Fruit fly (Drosophila melanogaster) whole organism, wandering third instar larva: ENCODE results near the gene faf.

ENCODE experiments used
- Abd-B ChIP-seq: fragments of >200 bp; optimal IDR thresholded peaks from 2 replicates; lab custom pipeline; 2017; ENCODE audit warnings: missing biosample characterization, missing genetic modification characterization
- CG9705 ChIP-seq: fragments of 200-800 bp; sonication (Bioruptor generic); optimal IDR thresholded peaks from 2 replicates; lab custom pipeline; 2018; ENCODE audit warnings: missing biosample characterization, mild to moderate bottlenecking, missing genetic modification characterization
- CrebA ChIP-seq: fragments of 200-800 bp; sonication (Bioruptor generic); optimal IDR thresholded peaks from 2 replicates; lab custom pipeline; 2016; ENCODE audit warnings: missing biosample characterization, mild to moderate bottlenecking, missing genetic modification characterization, borderline replicate concordance
- Dfd ChIP-seq: fragments of >200 bp; optimal IDR thresholded peaks from 2 replicates; lab custom pipeline; 2017; ENCODE audit warnings: missing biosample characterization, missing genetic modification characterization
- Dif ChIP-seq: fragments of 200-275, 200-300 bp; sonication (Bioruptor generic); optimal IDR thresholded peaks from 2 replicates; lab custom pipeline; 2018; ENCODE audit warnings: missing biosample characterization, missing genetic modification characterization; ENCODE audit not compliant: partially characterized antibody
- GATAd ChIP-seq: sonication (Bioruptor generic); optimal IDR thresholded peaks from 2 replicates; lab custom pipeline; 2016; ENCODE audit warnings: missing biosample characterization, missing genetic modification characterization
- HLH106 ChIP-seq: fragments of 200-800 bp; optimal IDR thresholded peaks from 3 replicates; lab custom pipeline; 2019; ENCODE audit warnings: missing biosample characterization, mild to moderate bottlenecking, missing genetic modification characterization, moderate library complexity
- Hnf4 ChIP-seq: fragments of 200-800 bp; sonication (Bioruptor generic); optimal IDR thresholded peaks from 2 replicates; lab custom pipeline; 2016; ENCODE audit warnings: missing biosample characterization, mild to moderate bottlenecking, missing genetic modification characterization
- Hr83 ChIP-seq: fragments of 200-300 bp; sonication (Bioruptor generic); optimal IDR thresholded peaks from 2 replicates; lab custom pipeline; 2016; ENCODE audit warnings: missing biosample characterization, mild to moderate bottlenecking, missing genetic modification characterization, moderate library complexity; ENCODE audit not compliant: poor library complexity, severe bottlenecking
- Jra ChIP-seq: sonication (Bioruptor generic); optimal IDR thresholded peaks from 2 replicates; lab custom pipeline; 2016; ENCODE audit warnings: missing biosample characterization, missing genetic modification characterization
- Mio ChIP-seq: sonication (Bioruptor generic); optimal IDR thresholded peaks from 2 replicates; lab custom pipeline; 2016; ENCODE audit warnings: missing biosample characterization, missing genetic modification characterization
- Myc ChIP-seq: fragments of >200 bp; optimal IDR thresholded peaks from 2 replicates; lab custom pipeline; 2017
- N ChIP-seq: fragments of >200 bp; optimal IDR thresholded peaks from 2 replicates; lab custom pipeline; 2018; ENCODE audit warnings: missing biosample characterization, missing external identifiers, missing genetic modification characterization
- OdsH ChIP-seq: fragments of 200-800 bp; sonication (Bioruptor generic); optimal IDR thresholded peaks from 2 replicates; lab custom pipeline; 2016; ENCODE audit warnings: missing biosample characterization, mild to moderate bottlenecking, missing genetic modification characterization
- Rel ChIP-seq, 2 experiments: fragments of 200-800 bp; sonication (Bioruptor generic) in 1 of 2; optimal IDR thresholded peaks; 2 replicates in 1 of 2; 3 replicates in 1 of 2; lab custom pipeline; 2016 to 2019; ENCODE audit warnings: mild to moderate bottlenecking in 2 of 2, missing biosample characterization in 2 of 2, missing genetic modification characterization in 2 of 2, moderate library complexity in 1 of 2
- Sp1 ChIP-seq: fragments of 200-800 bp; sonication (Bioruptor generic); optimal IDR thresholded peaks from 3 replicates; lab custom pipeline; 2019; ENCODE audit warnings: missing biosample characterization, mild to moderate bottlenecking, missing genetic modification characterization, moderate library complexity
- Vsx2 ChIP-seq: fragments of 200-300, 225-300 bp; sonication (Bioruptor generic); optimal IDR thresholded peaks from 2 replicates; lab custom pipeline; 2018; ENCODE audit warnings: missing biosample characterization, missing genetic modification characterization; ENCODE audit not compliant: partially characterized antibody
- br ChIP-seq: fragments of 200-800 bp; sonication (Bioruptor generic); optimal IDR thresholded peaks from 2 replicates; lab custom pipeline; 2016; ENCODE audit warnings: missing biosample characterization, missing genetic modification characterization
- brk ChIP-seq: fragments of 200-800 bp; sonication (Bioruptor generic); optimal IDR thresholded peaks from 2 replicates; lab custom pipeline; 2016; ENCODE audit warnings: missing biosample characterization, mild to moderate bottlenecking, missing genetic modification characterization
- dl ChIP-seq, 2 experiments: fragments of 175-275, 200-275 bp in 1 of 2; fragments of 200-275 bp in 1 of 2; sonication (Bioruptor generic); optimal IDR thresholded peaks; lab custom pipeline; 2018; ENCODE audit warnings: mild to moderate bottlenecking in 2 of 2, missing biosample characterization in 2 of 2, missing genetic modification characterization in 2 of 2, moderate library complexity in 2 of 2; ENCODE audit not compliant: partially characterized antibody in 2 of 2, insufficient read depth in 1 of 2
- dsf ChIP-seq: sonication (Bioruptor generic); optimal IDR thresholded peaks from 2 replicates; lab custom pipeline; 2016; ENCODE audit warnings: missing biosample characterization, missing genetic modification characterization, borderline replicate concordance
- ey ChIP-seq: fragments of 200-800 bp; sonication (Bioruptor generic); optimal IDR thresholded peaks from 2 replicates; lab custom pipeline; 2016; ENCODE audit warnings: missing biosample characterization, missing genetic modification characterization
- h ChIP-seq: fragments of 200-800 bp; sonication (Bioruptor generic); optimal IDR thresholded peaks from 3 replicates; lab custom pipeline; 2016; ENCODE audit warnings: missing biosample characterization, mild to moderate bottlenecking, missing genetic modification characterization
- jim ChIP-seq: fragments of 175-275, 200-325 bp; sonication (Bioruptor generic); optimal IDR thresholded peaks from 2 replicates; lab custom pipeline; 2016; ENCODE audit warnings: missing biosample characterization, mild to moderate bottlenecking, missing genetic modification characterization
- lola ChIP-seq: fragments of >200 bp; optimal IDR thresholded peaks from 2 replicates; lab custom pipeline; 2017; ENCODE audit warnings: missing biosample characterization, missing genetic modification characterization
- pan ChIP-seq: fragments of >200 bp; optimal IDR thresholded peaks from 2 replicates; lab custom pipeline; 2017
- psq ChIP-seq: fragments of 200-800 bp; sonication (Bioruptor generic); optimal IDR thresholded peaks from 3 replicates; lab custom pipeline; 2017; ENCODE audit warnings: missing biosample characterization, mild to moderate bottlenecking, missing genetic modification characterization, moderate library complexity
- rgr ChIP-seq: fragments of 200-800 bp; sonication (Bioruptor generic); optimal IDR thresholded peaks from 3 replicates; lab custom pipeline; 2016; ENCODE audit warnings: missing biosample characterization, mild to moderate bottlenecking, missing genetic modification characterization
- sv ChIP-seq: fragments of 200-800 bp; sonication (Bioruptor generic); optimal IDR thresholded peaks from 3 replicates; lab custom pipeline; 2016; ENCODE audit warnings: missing biosample characterization, missing genetic modification characterization
- tai ChIP-seq: sonication (Bioruptor generic); optimal IDR thresholded peaks from 2 replicates; lab custom pipeline; 2016; ENCODE audit warnings: missing biosample characterization, missing genetic modification characterization
- usp ChIP-seq: fragments of >200 bp; optimal IDR thresholded peaks from 2 replicates; lab custom pipeline; 2017; ENCODE audit warnings: missing biosample characterization, missing genetic modification characterization
- woc ChIP-seq: sonication (Bioruptor generic); optimal IDR thresholded peaks from 2 replicates; lab custom pipeline; 2016; ENCODE audit warnings: missing biosample characterization, mild to moderate bottlenecking, missing genetic modification characterization

faf gene

dm6 chr3R:31810073-31810530 lies 33.3 kb downstream of the faf start, which contains the start of gene Rift (continued):
- TF ChIP-seq Hr83 (GFP tag; lab: Kevin White, UChicago), result peak; percentile 31
- TF ChIP-seq usp, result no peak
- no peak for TF ChIP-seq GATAd (GFP tag; lab: Kevin White, UChicago)
- TF ChIP-seq brk, result no peak
- no peak for TF ChIP-seq CG9705 (GFP tag; lab: Kevin White, UChicago)
- no peak for TF ChIP-seq Hnf4 (GFP tag; lab: Kevin White, UChicago)
- no peak for TF ChIP-seq tai (GFP tag; lab: Kevin White, UChicago)
- TF ChIP-seq CrebA (GFP tag; lab: Kevin White, UChicago), result no peak
- TF ChIP-seq woc (GFP tag; lab: Kevin White, UChicago), result no peak
- no peak for TF ChIP-seq dsf

- TF ChIP-seq Dif (GFP tag; lab: Kevin White, UChicago) (no peak), dl (GFP tag; optimal IDR thresholded peaks at IDR 0.05; lab: Kevin White, UChicago; ENCODE audit: insufficient read depth in 1 of 2, partially characterized antibody in 2 of 2) (no peak), Dfd (GFP tag; lab: Kevin White, UChicago) (no peak), ey (no peak)
Measured at dm6 chr3R:31812117-31812975, 35.5 kb downstream of the faf start, which contains the start of the genes FeCH and RhoGAP100F. FeCH (minus strand) TSS chr3R:31812296. RhoGAP100F (plus strand) TSS chr3R:31812609.

dm6 chr3R:31812976-31813298 lies 36.1 kb downstream of the faf start:
- no peak for TF ChIP-seq pan
- no peak for TF ChIP-seq CG9705 (GFP tag; lab: Kevin White, UChicago)
- no peak for TF ChIP-seq psq
- TF ChIP-seq GATAd (GFP tag; lab: Kevin White, UChicago), result no peak

dm6 chr3R:31822462-31822861 lies 45.6 kb downstream of the faf start:
- no peak for TF ChIP-seq ey
- no peak for TF ChIP-seq br (GFP tag; lab: Kevin White, UChicago)
- TF ChIP-seq Hnf4 (GFP tag; lab: Kevin White, UChicago), result no peak
- no peak for TF ChIP-seq usp
- TF ChIP-seq Sp1 (GFP tag; lab: Kevin White, UChicago), result no peak
- TF ChIP-seq Abd-B, result no peak
- no peak for TF ChIP-seq dl (GFP tag; optimal IDR thresholded peaks at IDR 0.05; lab: Kevin White, UChicago; ENCODE audit: insufficient read depth in 1 of 2, partially characterized antibody in 2 of 2)
- TF ChIP-seq Hr83 (GFP tag; lab: Kevin White, UChicago), result no peak
- no peak for TF ChIP-seq dsf
- TF ChIP-seq Rel (GFP tag; optimal IDR thresholded peaks at IDR 0.05; lab: Kevin White, UChicago), result no peak
- no peak for TF ChIP-seq Rel (tag; optimal IDR thresholded peaks at IDR 0.05; lab: Kevin White, UChicago)
- TF ChIP-seq HLH106 (tag; lab: Kevin White, UChicago), result no peak
- TF ChIP-seq tai (GFP tag; lab: Kevin White, UChicago), result no peak

- TF ChIP-seq rgr, result no peak
- no peak for TF ChIP-seq brk
- no peak for TF ChIP-seq Myc (lab: Kevin White, UChicago)
- TF ChIP-seq jim (GFP tag; lab: Kevin White, UChicago), result no peak
- no peak for TF ChIP-seq psq
- no peak for TF ChIP-seq h (GFP tag; lab: Kevin White, UChicago)
- TF ChIP-seq Hr83 (GFP tag; lab: Kevin White, UChicago), result no peak
- no peak for TF ChIP-seq lola (GFP tag; lab: Kevin White, UChicago)
- TF ChIP-seq dsf, result no peak
- TF ChIP-seq Sp1 (GFP tag; lab: Kevin White, UChicago), result no peak
- no peak for TF ChIP-seq Hnf4 (GFP tag; lab: Kevin White, UChicago)
- TF ChIP-seq Dif (GFP tag; lab: Kevin White, UChicago), result no peak
- TF ChIP-seq, all 38 proteins: peak for 0
Measured at dm6 chr3R:31824200-31824599, 47.4 kb downstream of the faf start.

dm6 chr3R:31825571-31826068 lies 48.8 kb downstream of the faf start:
- TF ChIP-seq Hr83 (GFP tag; lab: Kevin White, UChicago), result no peak
- no peak for TF ChIP-seq OdsH (GFP tag; lab: Kevin White, UChicago)
- no peak for TF ChIP-seq Vsx2
- no peak for TF ChIP-seq sv (GFP tag; lab: Kevin White, UChicago)
- no peak for TF ChIP-seq h (GFP tag; lab: Kevin White, UChicago)
- no peak for TF ChIP-seq Rel (GFP tag; optimal IDR thresholded peaks at IDR 0.05; lab: Kevin White, UChicago)
- TF ChIP-seq Rel (tag; optimal IDR thresholded peaks at IDR 0.05; lab: Kevin White, UChicago), result no peak
- TF ChIP-seq N (GFP tag; lab: Kevin White, UChicago), result no peak
- TF ChIP-seq usp, result no peak
- no peak for TF ChIP-seq dsf
- no peak for TF ChIP-seq lola (GFP tag; lab: Kevin White, UChicago)
- TF ChIP-seq pan, result no peak
- TF ChIP-seq Jra (GFP tag; lab: Kevin White, UChicago), result no peak
- TF ChIP-seq CG9705 (GFP tag; lab: Kevin White, UChicago), result no peak
- TF ChIP-seq Abd-B, result no peak
- no peak for TF ChIP-seq HLH106 (tag; lab: Kevin White, UChicago)
- TF ChIP-seq rgr, result no peak
- no peak for TF ChIP-seq Mio (GFP tag; lab: Kevin White, UChicago)
- no peak for TF ChIP-seq br (GFP tag; lab: Kevin White, UChicago)
